Worm (Caenorhabditis elegans) whole organism, L1 larva: ENCODE data around the gene B0228.8.
A peak's percentile ranks its signal among the peaks of the same experiment; 100 is the strongest.

ENCODE experiments used
- C04F5.9 ChIP-seq: sonication (generic microtip); optimal IDR thresholded peaks from 2 replicates; lab custom pipeline; 2016; ENCODE audit warnings: missing genetic modification characterization, missing compliant biosample characterization
- C16A3.4 ChIP-seq: fragments of 150-350 bp; optimal IDR thresholded peaks from 2 replicates; lab custom pipeline; 2014; ENCODE audit warnings: missing biosample characterization, missing genetic modification characterization
- aly-2 ChIP-seq: fragments of 150-350 bp; optimal IDR thresholded peaks from 2 replicates; lab custom pipeline; 2014; ENCODE audit warnings: missing biosample characterization, missing genetic modification characterization
- ama-1 ChIP-seq: fragments of 150-350 bp; optimal IDR thresholded peaks from 2 replicates; lab custom pipeline; 2014
- blmp-1 ChIP-seq: fragments of 150-350 bp; optimal IDR thresholded peaks from 2 replicates; lab custom pipeline; 2014; ENCODE audit warnings: missing biosample characterization, missing genetic modification characterization
- ceh-82 ChIP-seq, 3 experiments: fragments of 150-350 bp in 1 of 3; sonication (generic microtip) in 2 of 3; optimal IDR thresholded peaks; 2 replicates each; lab custom pipeline; 2014 to 2017; ENCODE audit warnings: missing biosample characterization in 3 of 3, missing genetic modification characterization in 3 of 3
- ceh-88 ChIP-seq: fragments of 200-800 bp; sonication (Bioruptor generic); IDR thresholded peaks from 2 replicates; pipeline ENCODE4 v1.3.6; 2022; ENCODE audit warnings: missing genetic modification characterization, missing compliant biosample characterization
- ces-1 ChIP-seq: fragments of 150-350 bp; optimal IDR thresholded peaks from 2 replicates; lab custom pipeline; 2014; ENCODE audit warnings: missing biosample characterization, missing genetic modification reagents, missing genetic modification characterization
- efl-3 ChIP-seq: fragments of 200-800 bp; sonication (Bioruptor generic); optimal IDR thresholded peaks from 2 replicates; lab custom pipeline; 2018; ENCODE audit warnings: mild to moderate bottlenecking, missing genetic modification characterization, missing compliant biosample characterization
- elt-2 ChIP-seq: sonication (generic microtip); optimal IDR thresholded peaks from 2 replicates; lab custom pipeline; 2016; ENCODE audit warnings: missing genetic modification characterization, mild to moderate bottlenecking, inconsistent platforms, missing compliant biosample characterization, missing genetic modification reagents
- elt-3 ChIP-seq, 6 experiments: fragments of 150-350 bp in 1 of 6; sonication (generic microtip); optimal IDR thresholded peaks; 2 replicates each; lab custom pipeline; 2017 to 2018; ENCODE audit warnings: missing biosample characterization in 6 of 6, missing genetic modification characterization in 6 of 6, inconsistent platforms in 1 of 6
- fkh-10 ChIP-seq: sonication (generic microtip); optimal IDR thresholded peaks from 2 replicates; lab custom pipeline; 2017; ENCODE audit warnings: missing biosample characterization, missing genetic modification reagents, missing genetic modification characterization
- fkh-8 ChIP-seq: sonication (generic microtip); optimal IDR thresholded peaks from 2 replicates; lab custom pipeline; 2016; ENCODE audit warnings: mild to moderate bottlenecking, missing genetic modification characterization, missing compliant biosample characterization
- fos-1 ChIP-seq: fragments of 150-350 bp; optimal IDR thresholded peaks from 2 replicates; lab custom pipeline; 2014; ENCODE audit warnings: missing biosample characterization, missing genetic modification characterization
- grh-1 ChIP-seq: fragments of 200-800 bp; sonication (Bioruptor generic); IDR thresholded peaks from 2 replicates; pipeline ENCODE4 v1.3.6; 2022; ENCODE audit warnings: missing genetic modification reagents, missing genetic modification characterization, missing compliant biosample characterization
- hlh-4 ChIP-seq: sonication (generic microtip); optimal IDR thresholded peaks from 2 replicates; lab custom pipeline; 2016; ENCODE audit warnings: mild to moderate bottlenecking, missing genetic modification characterization, missing compliant biosample characterization
- hpl-2 ChIP-seq: fragments of 150-350 bp; optimal IDR thresholded peaks from 2 replicates; lab custom pipeline; 2014; ENCODE audit warnings: missing biosample characterization, missing genetic modification reagents, missing genetic modification characterization
- irx-1 ChIP-seq: sonication (generic microtip); optimal IDR thresholded peaks from 2 replicates; lab custom pipeline; 2016; ENCODE audit warnings: missing genetic modification characterization, missing compliant biosample characterization
- isw-1 ChIP-seq: fragments of 200-800 bp; sonication (Bioruptor generic); IDR thresholded peaks from 2 replicates; pipeline ENCODE4 v1.3.6; 2022; ENCODE audit warnings: missing genetic modification characterization, missing compliant biosample characterization
- lin-14 ChIP-seq: fragments of 200-800 bp; sonication (Bioruptor generic); optimal IDR thresholded peaks from 2 replicates; lab custom pipeline; 2018; ENCODE audit warnings: mild to moderate bottlenecking, missing genetic modification characterization, moderate library complexity, missing compliant biosample characterization
- lin-35 ChIP-seq, 2 experiments: fragments of 150-350 bp; optimal IDR thresholded peaks; 2 replicates each; lab custom pipeline; 2014; ENCODE audit warnings: missing biosample characterization in 2 of 2, missing genetic modification characterization in 2 of 2, missing genetic modification reagents in 2 of 2
- lir-3 ChIP-seq: sonication (generic microtip); optimal IDR thresholded peaks from 2 replicates; lab custom pipeline; 2016; ENCODE audit warnings: mild to moderate bottlenecking, missing genetic modification characterization, moderate library complexity, missing compliant biosample characterization; ENCODE audit not compliant: poor library complexity
- lsy-2 ChIP-seq, 2 experiments: fragments of 150-350 bp; optimal IDR thresholded peaks; 2 replicates each; lab custom pipeline; 2014; ENCODE audit warnings: missing biosample characterization in 2 of 2, missing genetic modification characterization in 2 of 2
- mdl-1 ChIP-seq, 2 experiments: fragments of 150-350 bp; optimal IDR thresholded peaks; 2 replicates each; lab custom pipeline; 2014 to 2017; ENCODE audit warnings: missing biosample characterization in 2 of 2, missing genetic modification characterization in 2 of 2, inconsistent platforms in 1 of 2
- mep-1 ChIP-seq: fragments of 150-350 bp; optimal IDR thresholded peaks from 2 replicates; lab custom pipeline; 2014; ENCODE audit warnings: missing biosample characterization, missing genetic modification characterization
- nhr-19 ChIP-seq: fragments of 200-800 bp; sonication (Bioruptor generic); conservative IDR thresholded peaks from 2 replicates; pipeline ENCODE4 v1.3.6; 2022; ENCODE audit warnings: missing genetic modification characterization, missing compliant biosample characterization
- nhr-20 ChIP-seq: sonication (generic microtip); optimal IDR thresholded peaks from 2 replicates; lab custom pipeline; 2016; ENCODE audit warnings: mild to moderate bottlenecking, missing genetic modification characterization, missing compliant biosample characterization
- nhr-237 ChIP-seq: fragments of 150-350 bp; optimal IDR thresholded peaks from 2 replicates; lab custom pipeline; 2014; ENCODE audit warnings: missing biosample characterization, missing genetic modification characterization
- nhr-28 ChIP-seq: fragments of 150-350 bp; optimal IDR thresholded peaks from 2 replicates; lab custom pipeline; 2014; ENCODE audit warnings: missing biosample characterization, missing genetic modification characterization
- nhr-71 ChIP-seq: sonication (generic microtip); optimal IDR thresholded peaks from 2 replicates; lab custom pipeline; 2016; ENCODE audit warnings: mild to moderate bottlenecking, missing genetic modification characterization, moderate library complexity, missing compliant biosample characterization
- nhr-76 ChIP-seq: sonication (generic microtip); optimal IDR thresholded peaks from 2 replicates; lab custom pipeline; 2017; ENCODE audit warnings: missing biosample characterization, missing genetic modification characterization
- nhr-84 ChIP-seq: sonication (generic microtip); optimal IDR thresholded peaks from 2 replicates; lab custom pipeline; 2017; ENCODE audit warnings: missing biosample characterization, missing genetic modification characterization
- nhr-85 ChIP-seq: sonication (generic microtip); peaks from one replicate; lab custom pipeline; 2016; ENCODE audit warnings: missing genetic modification characterization, inconsistent platforms, missing compliant biosample characterization
- nhr-90 ChIP-seq: sonication (generic microtip); optimal IDR thresholded peaks from 2 replicates; lab custom pipeline; 2016; ENCODE audit warnings: mild to moderate bottlenecking, missing genetic modification characterization, missing compliant biosample characterization; ENCODE audit not compliant: poor library complexity
- pag-3 ChIP-seq: sonication (generic microtip); optimal IDR thresholded peaks from 2 replicates; lab custom pipeline; 2017; ENCODE audit warnings: missing genetic modification characterization, mild to moderate bottlenecking, missing compliant biosample characterization, antibody characterized with exemption, borderline replicate concordance; ENCODE audit not compliant: insufficient read depth
- snu-23 ChIP-seq: sonication (generic microtip); optimal IDR thresholded peaks from 2 replicates; lab custom pipeline; 2016; ENCODE audit warnings: missing genetic modification characterization, missing compliant biosample characterization
- swsn-7 ChIP-seq: sonication (generic microtip); optimal IDR thresholded peaks from 2 replicates; lab custom pipeline; 2016; ENCODE audit warnings: missing genetic modification characterization, missing compliant biosample characterization
- tbx-2 ChIP-seq: sonication (generic microtip); optimal IDR thresholded peaks from 2 replicates; lab custom pipeline; 2016; ENCODE audit warnings: missing genetic modification characterization, missing compliant biosample characterization
- tlp-1 ChIP-seq: fragments of 150-350 bp; optimal IDR thresholded peaks from 2 replicates; lab custom pipeline; 2014; ENCODE audit warnings: missing biosample characterization, missing genetic modification characterization
- unc-30 ChIP-seq: sonication (generic microtip); optimal IDR thresholded peaks from 2 replicates; lab custom pipeline; 2017; ENCODE audit warnings: missing biosample characterization, missing genetic modification characterization
- unc-86 ChIP-seq: sonication (generic microtip); optimal IDR thresholded peaks from 2 replicates; lab custom pipeline; 2016; ENCODE audit warnings: missing genetic modification characterization, missing compliant biosample characterization
- unc-98 ChIP-seq: fragments of 200-800 bp; sonication (Bioruptor generic); IDR thresholded peaks from 2 replicates; pipeline ENCODE4 v1.3.6; 2022; ENCODE audit warnings: missing genetic modification characterization, missing compliant biosample characterization
- vab-15 ChIP-seq: sonication (generic microtip); optimal IDR thresholded peaks from 2 replicates; lab custom pipeline; 2017; ENCODE audit warnings: missing genotype, mild to moderate bottlenecking, missing genetic modification characterization, missing compliant biosample characterization
- xbp-1 ChIP-seq: sonication (generic microtip); optimal IDR thresholded peaks from 2 replicates; lab custom pipeline; 2016; ENCODE audit warnings: missing genetic modification characterization, missing compliant biosample characterization
- zag-1 ChIP-seq: fragments of 150-350 bp; optimal IDR thresholded peaks from 2 replicates; lab custom pipeline; 2014; ENCODE audit warnings: missing biosample characterization, missing genetic modification characterization
- ztf-11 ChIP-seq, 2 experiments: sonication (generic microtip); optimal IDR thresholded peaks; 2 replicates each; lab custom pipeline; 2016 to 2017; ENCODE audit warnings: missing genetic modification characterization in 2 of 2, missing biosample characterization in 1 of 2, missing compliant biosample characterization in 1 of 2
- ztf-4 ChIP-seq: fragments of 150-350 bp; optimal IDR thresholded peaks from 2 replicates; lab custom pipeline; 2014; ENCODE audit warnings: missing biosample characterization, missing genetic modification characterization

Gene B0228.8

DNA sequence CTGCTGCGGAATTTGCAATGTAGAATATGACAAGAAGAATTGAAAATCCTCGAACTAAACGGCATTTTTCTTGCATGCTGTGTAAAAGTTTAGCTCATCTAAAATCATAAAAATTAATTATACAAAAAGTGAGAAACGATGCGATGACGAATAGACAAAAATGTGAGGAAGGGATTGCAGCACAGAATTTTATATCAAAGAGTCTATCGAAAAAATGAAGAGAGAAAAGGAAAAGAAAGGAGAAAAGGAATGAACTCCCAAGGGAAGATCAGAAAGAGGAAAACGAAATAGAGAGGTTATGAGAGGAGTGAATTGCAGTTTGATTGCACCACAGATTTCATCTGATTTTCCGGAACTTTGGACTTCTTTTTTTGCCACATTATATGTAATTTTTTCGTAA lies 32.9 kb upstream of the B0228.8 start, which contains the start of gene glr-4:
glr-4 (minus strand) TSS at position 101 of the 400 bp plus-strand sequence.
- TF ChIP-seq aly-2 (tag; lab: Kevin White, UChicago) (no peak), unc-30 (no peak), blmp-1 (tag; lab: Kevin White, UChicago) (no peak), C04F5.9 (tag; lab: Kevin White, UChicago) (no peak), mdl-1 (tag; optimal IDR thresholded peaks at IDR 0.05; lab: Kevin White, UChicago) (no peak), lir-3 (tag; lab: Kevin White, UChicago) (no peak), ceh-88 (no peak), nhr-28 (tag; lab: Kevin White, UChicago) (no peak), nhr-19 (GFP tag; lab: Robert Waterston, UW) (no peak), swsn-7 (tag; lab: Kevin White, UChicago) (no peak), zag-1 (tag; lab: Kevin White, UChicago) (no peak), nhr-20 (tag; lab: Kevin White, UChicago) (no peak)

DNA sequence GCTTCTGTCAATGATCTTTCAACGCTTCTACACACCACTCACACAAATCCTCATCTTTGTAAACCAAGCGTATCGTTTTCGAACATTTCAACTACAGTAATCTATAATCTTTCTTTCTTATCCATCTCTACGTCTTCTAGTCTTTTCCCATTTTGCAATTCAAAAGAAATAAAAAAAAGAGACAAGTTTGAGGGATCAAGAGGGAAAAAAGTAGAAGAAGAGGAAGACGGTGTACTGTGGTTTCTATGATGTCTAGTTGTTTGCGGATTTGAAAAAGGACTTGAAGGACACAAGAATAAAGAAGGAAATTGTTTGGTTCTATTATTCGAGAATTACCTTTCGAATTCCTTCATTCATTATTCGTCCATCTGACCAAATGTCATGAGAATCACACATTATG lies 31.2 kb upstream of the B0228.8 start:
- peak in 2 of 6 experiments; percentile 6 to 40 for TF ChIP-seq elt-3 (tag; optimal IDR thresholded peaks at IDR 0.05; lab: Kevin White, UChicago)
- peak; percentile 26 for TF ChIP-seq nhr-20 (tag; lab: Kevin White, UChicago)
- TF ChIP-seq mep-1 (tag; lab: Kevin White, UChicago) = peak; percentile 50
- no peak for TF ChIP-seq fkh-10 (GFP tag; lab: Kevin White, UChicago)
- TF ChIP-seq lsy-2 (tag; optimal IDR thresholded peaks at IDR 0.05; lab: Kevin White, UChicago) = peak in 1 of 2 experiments; percentile 59
- TF ChIP-seq lin-35 (GFP tag; optimal IDR thresholded peaks at IDR 0.05; lab: Kevin White, UChicago) = no peak
- no peak for TF ChIP-seq efl-3 (GFP tag; lab: Kevin White, UChicago)
- peak; percentile 50 for TF ChIP-seq blmp-1 (tag; lab: Kevin White, UChicago)
- TF ChIP-seq xbp-1 = no peak
- TF ChIP-seq nhr-85 = peak; percentile 89
- peak; percentile 42 for TF ChIP-seq snu-23 (GFP tag; lab: Kevin White, UChicago)
- peak; percentile 68 for TF ChIP-seq lin-14 (GFP tag; lab: Kevin White, UChicago)

DNA sequence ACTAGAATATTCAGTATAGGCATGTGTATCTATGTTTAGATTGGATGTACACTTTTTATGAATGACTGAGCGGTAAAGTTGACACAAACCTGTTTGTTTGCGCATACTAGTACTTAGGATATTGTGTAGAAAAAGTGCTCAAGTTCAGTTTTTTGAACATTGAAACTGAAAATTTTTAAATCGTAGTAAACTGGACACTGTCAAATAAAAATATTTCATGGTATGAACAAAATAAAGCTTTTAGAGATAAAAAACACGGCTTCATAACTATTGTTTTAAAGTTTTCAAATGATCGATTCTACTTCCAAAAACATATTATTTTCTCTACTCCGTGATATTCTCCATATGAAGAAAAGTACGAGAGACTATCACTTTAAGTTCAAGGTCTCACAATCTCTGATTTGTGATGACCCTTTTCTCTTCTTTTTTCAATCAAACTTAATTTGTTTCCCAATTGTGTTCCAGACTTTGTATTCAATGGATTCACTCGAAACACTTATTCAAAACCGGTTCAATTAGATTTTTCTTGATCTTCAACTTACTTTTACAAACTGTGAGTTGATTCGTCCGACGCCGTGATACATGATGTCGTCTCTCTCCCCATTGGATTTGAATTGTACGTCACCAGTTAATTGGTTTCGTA lies 30.2 kb upstream of the B0228.8 start:
- no peak for TF ChIP-seq lir-3 (tag; lab: Kevin White, UChicago)
- peak; percentile 8 for TF ChIP-seq nhr-71 (tag; lab: Kevin White, UChicago)
- TF ChIP-seq fkh-10 (GFP tag; lab: Kevin White, UChicago) = no peak
- peak; percentile 94 for TF ChIP-seq nhr-85
- no peak for TF ChIP-seq fkh-8
- TF ChIP-seq ceh-82 (tag; optimal IDR thresholded peaks at IDR 0.05; lab: Kevin White, UChicago) = no peak
- peak; percentile 18; the same call in 1 of the 2 replicates for TF ChIP-seq nhr-19 (GFP tag; lab: Robert Waterston, UW)
- TF ChIP-seq unc-86 (tag; lab: Kevin White, UChicago) = no peak
- TF ChIP-seq lin-14 (GFP tag; lab: Kevin White, UChicago) = peak; percentile 67
- TF ChIP-seq ztf-4 = no peak
- TF ChIP-seq efl-3 (GFP tag; lab: Kevin White, UChicago) = no peak
- TF ChIP-seq fos-1 (tag; lab: Kevin White, UChicago) = no peak
- TF ChIP-seq unc-98 = no peak
- no peak for TF ChIP-seq elt-2 (tag; lab: Kevin White, UChicago)
- no peak for TF ChIP-seq nhr-90 (tag; lab: Kevin White, UChicago)
- TF ChIP-seq tlp-1 (tag; lab: Kevin White, UChicago) = no peak
- TF ChIP-seq grh-1 (GFP tag; lab: Robert Waterston, UW) = peak; percentile 75
- no peak for TF ChIP-seq tbx-2 (tag; lab: Kevin White, UChicago)
- TF ChIP-seq C16A3.4 (tag; lab: Kevin White, UChicago) = no peak
- TF ChIP-seq mep-1 (tag; lab: Kevin White, UChicago) = no peak
- TF ChIP-seq blmp-1 (tag; lab: Kevin White, UChicago) = peak; percentile 61
- no peak for TF ChIP-seq ztf-11 (tag; optimal IDR thresholded peaks at IDR 0.05; lab: Kevin White, UChicago)
- TF ChIP-seq hpl-2 (GFP tag; lab: Kevin White, UChicago) = no peak
- no peak for TF ChIP-seq vab-15 (tag; lab: Kevin White, UChicago)
- no peak for TF ChIP-seq pag-3 (tag; lab: Kevin White, UChicago)
- TF ChIP-seq ces-1 (GFP tag; lab: Kevin White, UChicago) = no peak
- TF ChIP-seq C04F5.9 (tag; lab: Kevin White, UChicago) = no peak
- TF ChIP-seq nhr-76 = no peak
- no peak for TF ChIP-seq hlh-4
- no peak for TF ChIP-seq isw-1 (GFP tag; lab: Robert Waterston, UW)
- TF ChIP-seq lin-35 (GFP tag; optimal IDR thresholded peaks at IDR 0.05; lab: Kevin White, UChicago) = no peak
- TF ChIP-seq nhr-84 = no peak
- peak; percentile 29 for TF ChIP-seq ama-1
- no peak for TF ChIP-seq nhr-237
- no peak for TF ChIP-seq swsn-7 (tag; lab: Kevin White, UChicago)
- TF ChIP-seq irx-1 = no peak
